Worm (Caenorhabditis elegans) whole organism, L1 larva: ENCODE measurements around the gene srw-7.

Experiments
- F16B12.6 ChIP-seq: fragments of 150-350 bp; optimal IDR thresholded peaks from 2 replicates; lab custom pipeline; 2014; ENCODE audit warnings: missing biosample characterization, missing genetic modification characterization
- aha-1 ChIP-seq: fragments of 150-350 bp; optimal IDR thresholded peaks from 2 replicates; lab custom pipeline; 2014; ENCODE audit warnings: missing biosample characterization, missing genetic modification characterization
- aly-2 ChIP-seq: fragments of 150-350 bp; optimal IDR thresholded peaks from 2 replicates; lab custom pipeline; 2014; ENCODE audit warnings: missing biosample characterization, missing genetic modification characterization
- ama-1 ChIP-seq: fragments of 150-350 bp; optimal IDR thresholded peaks from 2 replicates; lab custom pipeline; 2014
- blmp-1 ChIP-seq: fragments of 150-350 bp; optimal IDR thresholded peaks from 2 replicates; lab custom pipeline; 2014; ENCODE audit warnings: missing biosample characterization, missing genetic modification characterization
- ceh-63 ChIP-seq: fragments of 200-800 bp; sonication (Bioruptor generic); optimal IDR thresholded peaks from 2 replicates; lab custom pipeline; 2018; ENCODE audit warnings: mild to moderate bottlenecking, missing genetic modification characterization, missing compliant biosample characterization
- ceh-90 ChIP-seq: sonication (generic microtip); optimal IDR thresholded peaks from 2 replicates; lab custom pipeline; 2016; ENCODE audit warnings: missing genetic modification characterization, missing compliant biosample characterization
- ces-1 ChIP-seq: fragments of 150-350 bp; optimal IDR thresholded peaks from 2 replicates; lab custom pipeline; 2014; ENCODE audit warnings: missing biosample characterization, missing genetic modification reagents, missing genetic modification characterization
- dpl-1 ChIP-seq, 3 experiments: fragments of 150-350 bp in 2 of 3; sonication (generic microtip) in 1 of 3; optimal IDR thresholded peaks; 2 replicates each; lab custom pipeline; 2014 to 2017; ENCODE audit warnings: missing biosample characterization in 3 of 3, missing genetic modification characterization in 3 of 3, missing genetic modification reagents in 3 of 3
- dsc-1 ChIP-seq: sonication (generic microtip); optimal IDR thresholded peaks from 2 replicates; lab custom pipeline; 2016; ENCODE audit warnings: mild to moderate bottlenecking, missing genetic modification characterization, missing compliant biosample characterization
- efl-1 ChIP-seq, 4 experiments: fragments of 150-350 bp; optimal IDR thresholded peaks in 3 of 4; peaks in 1 of 4; 1 replicate in 1 of 4; 2 replicates in 3 of 4; lab custom pipeline; 2014; ENCODE audit warnings: missing biosample characterization in 2 of 4, missing genetic modification characterization in 2 of 4, missing genetic modification reagents in 2 of 4
- elt-3 ChIP-seq, 6 experiments: fragments of 150-350 bp in 1 of 6; sonication (generic microtip); optimal IDR thresholded peaks; 2 replicates each; lab custom pipeline; 2017 to 2018; ENCODE audit warnings: missing biosample characterization in 6 of 6, missing genetic modification characterization in 6 of 6, inconsistent platforms in 1 of 6
- ets-5 ChIP-seq: fragments of 200-800 bp; sonication (Bioruptor generic); IDR thresholded peaks from 2 replicates; pipeline ENCODE4 v1.3.6; 2022; ENCODE audit warnings: missing genetic modification characterization, missing compliant biosample characterization
- fos-1 ChIP-seq: fragments of 150-350 bp; optimal IDR thresholded peaks from 2 replicates; lab custom pipeline; 2014; ENCODE audit warnings: missing biosample characterization, missing genetic modification characterization
- hpl-2 ChIP-seq: fragments of 150-350 bp; optimal IDR thresholded peaks from 2 replicates; lab custom pipeline; 2014; ENCODE audit warnings: missing biosample characterization, missing genetic modification reagents, missing genetic modification characterization
- irx-1 ChIP-seq: sonication (generic microtip); optimal IDR thresholded peaks from 2 replicates; lab custom pipeline; 2016; ENCODE audit warnings: missing genetic modification characterization, missing compliant biosample characterization
- isw-1 ChIP-seq: fragments of 200-800 bp; sonication (Bioruptor generic); IDR thresholded peaks from 2 replicates; pipeline ENCODE4 v1.3.6; 2022; ENCODE audit warnings: missing genetic modification characterization, missing compliant biosample characterization
- jun-1 ChIP-seq: fragments of 150-350 bp; optimal IDR thresholded peaks from 2 replicates; lab custom pipeline; 2014; ENCODE audit warnings: missing biosample characterization, missing genetic modification reagents, missing genetic modification characterization
- lin-14 ChIP-seq: fragments of 200-800 bp; sonication (Bioruptor generic); optimal IDR thresholded peaks from 2 replicates; lab custom pipeline; 2018; ENCODE audit warnings: mild to moderate bottlenecking, missing genetic modification characterization, moderate library complexity, missing compliant biosample characterization
- lin-39 ChIP-seq: fragments of 150-350 bp; optimal IDR thresholded peaks from 2 replicates; lab custom pipeline; 2014; ENCODE audit warnings: missing biosample characterization, missing genetic modification reagents, missing genetic modification characterization
- lir-3 ChIP-seq: sonication (generic microtip); optimal IDR thresholded peaks from 2 replicates; lab custom pipeline; 2016; ENCODE audit warnings: mild to moderate bottlenecking, missing genetic modification characterization, moderate library complexity, missing compliant biosample characterization; ENCODE audit not compliant: poor library complexity
- lsy-2 ChIP-seq, 2 experiments: fragments of 150-350 bp; optimal IDR thresholded peaks; 2 replicates each; lab custom pipeline; 2014; ENCODE audit warnings: missing biosample characterization in 2 of 2, missing genetic modification characterization in 2 of 2
- mep-1 ChIP-seq: fragments of 150-350 bp; optimal IDR thresholded peaks from 2 replicates; lab custom pipeline; 2014; ENCODE audit warnings: missing biosample characterization, missing genetic modification characterization
- nhr-12 ChIP-seq: sonication (generic microtip); optimal IDR thresholded peaks from 2 replicates; lab custom pipeline; 2017; ENCODE audit warnings: missing biosample characterization, missing genetic modification characterization
- nhr-19 ChIP-seq: fragments of 200-800 bp; sonication (Bioruptor generic); conservative IDR thresholded peaks from 2 replicates; pipeline ENCODE4 v1.3.6; 2022; ENCODE audit warnings: missing genetic modification characterization, missing compliant biosample characterization
- nhr-20 ChIP-seq: sonication (generic microtip); optimal IDR thresholded peaks from 2 replicates; lab custom pipeline; 2016; ENCODE audit warnings: mild to moderate bottlenecking, missing genetic modification characterization, missing compliant biosample characterization
- nhr-28 ChIP-seq: fragments of 150-350 bp; optimal IDR thresholded peaks from 2 replicates; lab custom pipeline; 2014; ENCODE audit warnings: missing biosample characterization, missing genetic modification characterization
- nhr-77 ChIP-seq: fragments of 150-350 bp; optimal IDR thresholded peaks from 2 replicates; lab custom pipeline; 2014; ENCODE audit warnings: missing biosample characterization, missing genetic modification characterization
- nhr-85 ChIP-seq: sonication (generic microtip); peaks from one replicate; lab custom pipeline; 2016; ENCODE audit warnings: missing genetic modification characterization, inconsistent platforms, missing compliant biosample characterization
- pag-3 ChIP-seq: sonication (generic microtip); optimal IDR thresholded peaks from 2 replicates; lab custom pipeline; 2017; ENCODE audit warnings: missing genetic modification characterization, mild to moderate bottlenecking, missing compliant biosample characterization, antibody characterized with exemption, borderline replicate concordance; ENCODE audit not compliant: insufficient read depth
- pax-3 ChIP-seq: fragments of 200-800 bp; sonication (Bioruptor generic); optimal IDR thresholded peaks from 2 replicates; lab custom pipeline; 2018; ENCODE audit warnings: mild to moderate bottlenecking, missing genetic modification characterization, moderate library complexity, missing compliant biosample characterization
- pqm-1 ChIP-seq: sonication (generic microtip); optimal IDR thresholded peaks from 3 replicates; lab custom pipeline; 2017; ENCODE audit warnings: missing biosample characterization, missing genetic modification characterization
- snu-23 ChIP-seq: sonication (generic microtip); optimal IDR thresholded peaks from 2 replicates; lab custom pipeline; 2016; ENCODE audit warnings: missing genetic modification characterization, missing compliant biosample characterization
- sptf-1 ChIP-seq: fragments of 150-350 bp; optimal IDR thresholded peaks from 2 replicates; lab custom pipeline; 2014; ENCODE audit warnings: missing biosample characterization, missing genetic modification characterization
- swsn-7 ChIP-seq: sonication (generic microtip); optimal IDR thresholded peaks from 2 replicates; lab custom pipeline; 2016; ENCODE audit warnings: missing genetic modification characterization, missing compliant biosample characterization
- tbx-2 ChIP-seq: sonication (generic microtip); optimal IDR thresholded peaks from 2 replicates; lab custom pipeline; 2016; ENCODE audit warnings: missing genetic modification characterization, missing compliant biosample characterization
- tlp-1 ChIP-seq: fragments of 150-350 bp; optimal IDR thresholded peaks from 2 replicates; lab custom pipeline; 2014; ENCODE audit warnings: missing biosample characterization, missing genetic modification characterization
- unc-130 ChIP-seq: fragments of 150-350 bp; optimal IDR thresholded peaks from 2 replicates; lab custom pipeline; 2017; ENCODE audit warnings: missing biosample characterization, missing genetic modification characterization, inconsistent platforms
- unc-30 ChIP-seq: sonication (generic microtip); optimal IDR thresholded peaks from 2 replicates; lab custom pipeline; 2017; ENCODE audit warnings: missing biosample characterization, missing genetic modification characterization
- unc-62 ChIP-seq: fragments of 150-350 bp; optimal IDR thresholded peaks from 2 replicates; lab custom pipeline; 2014; ENCODE audit warnings: missing biosample characterization, missing genetic modification reagents, missing genetic modification characterization
- xbp-1 ChIP-seq: sonication (generic microtip); optimal IDR thresholded peaks from 2 replicates; lab custom pipeline; 2016; ENCODE audit warnings: missing genetic modification characterization, missing compliant biosample characterization
- zag-1 ChIP-seq: fragments of 150-350 bp; optimal IDR thresholded peaks from 2 replicates; lab custom pipeline; 2014; ENCODE audit warnings: missing biosample characterization, missing genetic modification characterization
- zip-4 ChIP-seq: fragments of 200-800 bp; sonication (Bioruptor generic); optimal IDR thresholded peaks from 2 replicates; lab custom pipeline; 2018; ENCODE audit warnings: mild to moderate bottlenecking, missing genetic modification characterization, moderate library complexity, missing compliant biosample characterization

srw-7 gene

DNA sequence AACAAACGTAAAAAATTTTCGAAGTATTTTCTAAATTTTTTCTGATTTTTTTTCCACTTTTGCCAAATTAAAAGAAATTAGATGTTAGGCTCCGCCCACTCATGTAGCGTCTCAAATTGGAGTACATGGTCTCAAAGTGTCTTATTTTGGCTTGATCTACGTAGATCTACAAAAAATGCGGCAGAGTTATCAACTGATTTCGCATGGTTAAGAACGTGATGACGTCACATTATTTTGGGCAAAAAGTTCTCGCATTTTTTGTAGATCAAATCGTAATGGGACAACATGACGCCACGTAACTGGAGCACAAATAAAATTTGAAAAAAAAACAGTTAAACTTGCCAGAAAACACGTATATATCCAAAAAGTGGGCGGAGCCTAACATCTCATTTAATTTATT, 44.2 kb upstream of the srw-7 start:
- TF ChIP-seq aly-2 (no peak), ces-1 (GFP tag; lab: Kevin White, UChicago) (no peak), nhr-28 (tag; lab: Kevin White, UChicago) (no peak), hpl-2 (GFP tag; lab: Kevin White, UChicago) (no peak), dsc-1 (tag; lab: Kevin White, UChicago) (no peak), zag-1 (tag; lab: Kevin White, UChicago) (no peak), nhr-85 (no peak), lsy-2 (tag; optimal IDR thresholded peaks at IDR 0.05; lab: Kevin White, UChicago) (no peak)

DNA sequence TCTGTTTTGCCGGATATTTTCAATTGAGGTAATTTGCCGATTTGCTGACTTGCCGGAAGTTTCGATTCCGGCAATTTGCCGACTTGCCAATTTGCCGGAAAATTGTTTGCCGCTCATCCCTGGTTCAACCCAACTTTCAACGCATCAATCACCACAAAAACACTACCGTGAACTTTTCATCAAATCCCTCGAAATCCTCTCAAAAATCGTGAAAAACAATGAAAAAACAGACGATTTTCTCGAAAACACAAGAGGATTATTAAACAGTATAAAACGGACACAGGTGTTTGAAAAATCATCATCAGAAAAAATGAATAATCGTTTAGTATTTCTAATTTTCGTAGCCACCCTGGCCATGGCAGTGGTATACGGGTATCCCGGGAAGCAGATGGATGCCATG, 39.2 kb upstream of the srw-7 start, which contains the start of gene Y39H10A.1:
TSS of gene Y39H10A.1 (plus strand) at position 301 of the 400 bp plus-strand sequence.
- TF ChIP-seq elt-3 (tag; optimal IDR thresholded peaks at IDR 0.05; lab: Kevin White, UChicago) (no peak), nhr-19 (GFP tag; lab: Robert Waterston, UW) (no peak), blmp-1 (tag; lab: Kevin White, UChicago) (no peak), lin-39 (tag; lab: Kevin White, UChicago) (no peak), pax-3 (tag; lab: Kevin White, UChicago) (no peak), aly-2 (no peak), ces-1 (GFP tag; lab: Kevin White, UChicago) (no peak), hpl-2 (GFP tag; lab: Kevin White, UChicago) (no peak), isw-1 (GFP tag; lab: Robert Waterston, UW) (no peak), ets-5 (no peak), nhr-20 (tag; lab: Kevin White, UChicago) (no peak)
- TF ChIP-seq, all 84 proteins: peak for 0

DNA sequence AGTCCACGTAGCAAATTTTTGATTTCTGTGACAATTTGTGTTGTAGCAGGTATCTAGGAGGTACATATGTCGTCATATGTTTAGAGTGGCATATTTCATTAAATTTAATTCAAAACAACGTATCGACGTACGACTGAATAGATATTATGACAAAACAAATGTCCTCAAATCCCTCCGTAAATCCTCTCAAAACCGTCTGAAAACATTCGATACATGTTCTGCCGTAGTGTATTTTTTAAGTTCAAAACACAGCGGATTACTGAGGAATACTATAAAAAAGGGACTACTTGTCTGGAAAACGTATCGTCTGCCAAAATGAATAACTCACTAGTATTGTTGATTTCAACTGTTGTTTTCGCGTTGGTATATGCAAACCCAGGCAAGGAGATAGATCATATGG, 37.8 kb upstream of the srw-7 start, which contains the start of gene R08E5.4:
TSS of gene R08E5.4 (plus strand) at position 301 of the 400 bp plus-strand sequence.
- TF ChIP-seq lsy-2 (tag; optimal IDR thresholded peaks at IDR 0.05; lab: Kevin White, UChicago): no peak
- no peak for TF ChIP-seq nhr-77 (tag; lab: Kevin White, UChicago)
- no peak for TF ChIP-seq tbx-2 (tag; lab: Kevin White, UChicago)
- no peak for TF ChIP-seq efl-1 (optimal IDR thresholded peaks at IDR 0.05; lab: Kevin White, UChicago)
- no peak for TF ChIP-seq efl-1 (GFP tag; optimal IDR thresholded peaks at IDR 0.05 in 1 of 2; lab: Kevin White, UChicago)
- TF ChIP-seq mep-1 (tag; lab: Kevin White, UChicago): no peak
- TF ChIP-seq irx-1: no peak
- TF ChIP-seq xbp-1 (tag; lab: Kevin White, UChicago): no peak
- TF ChIP-seq ceh-90 (tag; lab: Kevin White, UChicago): no peak
- no peak for TF ChIP-seq nhr-12 (tag; lab: Kevin White, UChicago)
- no peak for TF ChIP-seq nhr-20 (tag; lab: Kevin White, UChicago)
- TF ChIP-seq isw-1 (GFP tag; lab: Robert Waterston, UW): no peak
- no peak for TF ChIP-seq sptf-1 (tag; lab: Kevin White, UChicago)
- TF ChIP-seq tlp-1 (tag; lab: Kevin White, UChicago): no peak
- no peak for TF ChIP-seq pax-3 (tag; lab: Kevin White, UChicago)
- no peak for TF ChIP-seq lir-3 (tag; lab: Kevin White, UChicago)
- TF ChIP-seq pqm-1 (tag; lab: Kevin White, UChicago): no peak
- no peak for TF ChIP-seq F16B12.6 (tag; lab: Kevin White, UChicago)
- no peak for TF ChIP-seq dpl-1 (GFP tag; optimal IDR thresholded peaks at IDR 0.05; lab: Kevin White, UChicago)

DNA sequence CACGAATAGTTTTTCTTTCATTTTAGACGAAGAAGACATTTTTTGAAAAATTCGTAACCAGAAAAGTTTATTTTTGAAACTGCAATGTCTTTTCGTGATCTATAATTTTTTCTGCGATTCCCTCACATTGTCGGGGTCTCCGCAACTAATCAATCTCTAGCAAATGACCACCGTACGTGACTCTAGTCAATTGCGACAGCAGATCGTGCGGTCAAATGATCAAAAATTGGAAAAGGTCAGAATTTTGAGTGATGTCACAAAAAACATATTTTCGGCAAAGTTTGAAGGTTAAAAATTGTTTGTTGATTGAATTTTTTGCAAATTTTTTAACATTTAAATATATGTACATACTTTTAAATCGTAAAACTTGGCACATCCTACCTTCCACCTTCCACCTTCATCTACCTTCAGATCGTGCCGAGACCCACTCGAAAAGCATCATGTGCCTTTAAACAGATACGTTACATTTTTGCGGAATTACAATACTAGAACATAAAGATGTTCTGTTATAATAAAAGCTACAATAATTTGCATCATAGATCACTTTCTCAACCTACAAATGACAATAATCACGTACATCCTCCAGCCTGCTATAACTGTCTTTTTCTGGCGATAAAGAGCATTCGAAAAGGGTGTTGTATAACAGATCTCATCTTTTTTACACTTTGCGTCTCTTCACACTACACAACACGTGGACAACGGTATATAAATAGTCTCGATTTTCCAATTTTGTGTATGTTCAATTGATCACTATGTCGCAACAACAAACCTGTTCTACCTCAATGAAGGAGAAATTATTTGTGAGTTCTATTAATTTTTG, 34.4 kb upstream of the srw-7 start, which contains the start of the genes R08E5.1 and rips-1:
TSS of gene R08E5.1 (minus strand) at position 82 of the 820 bp plus-strand sequence.
TSS of gene rips-1 (plus strand) at position 585 of the 820 bp plus-strand sequence.
- no peak for TF ChIP-seq fos-1 (tag; lab: Kevin White, UChicago)
- no peak for TF ChIP-seq ama-1 (lab: Kevin White, UChicago)
- no peak for TF ChIP-seq pqm-1 (tag; lab: Kevin White, UChicago)
- TF ChIP-seq pag-3 (tag; lab: Kevin White, UChicago): no peak
- TF ChIP-seq unc-130: peak; percentile 26
- TF ChIP-seq dpl-1 (GFP tag; optimal IDR thresholded peaks at IDR 0.05; lab: Kevin White, UChicago): no peak
- no peak for TF ChIP-seq jun-1 (tag; lab: Kevin White, UChicago)
- TF ChIP-seq lin-14: peak; percentile 35
- no peak for TF ChIP-seq lin-39 (tag; lab: Kevin White, UChicago)
- TF ChIP-seq nhr-85: peak; percentile 81
- TF ChIP-seq unc-62 (GFP tag; lab: Kevin White, UChicago): no peak
- TF ChIP-seq nhr-20 (tag; lab: Kevin White, UChicago): peak; percentile 43
- no peak for TF ChIP-seq ceh-63 (GFP tag; lab: Kevin White, UChicago)
- no peak for TF ChIP-seq nhr-12 (tag; lab: Kevin White, UChicago)
- TF ChIP-seq aha-1: peak; percentile 39
- TF ChIP-seq zip-4 (GFP tag; lab: Kevin White, UChicago): no peak
- peak; percentile 14 for TF ChIP-seq snu-23 (GFP tag; lab: Kevin White, UChicago)
- TF ChIP-seq aly-2: no peak
- peak in 1 of 6 experiments; percentile 44 for TF ChIP-seq elt-3 (tag; optimal IDR thresholded peaks at IDR 0.05; lab: Kevin White, UChicago)
- TF ChIP-seq unc-30: no peak
- no peak for TF ChIP-seq swsn-7
- TF ChIP-seq blmp-1 (tag; lab: Kevin White, UChicago): peak; percentile 62
- TF ChIP-seq efl-1 (optimal IDR thresholded peaks at IDR 0.05; lab: Kevin White, UChicago): no peak
- TF ChIP-seq efl-1 (GFP tag; optimal IDR thresholded peaks at IDR 0.05 in 1 of 2; lab: Kevin White, UChicago): peak in 1 of 2 experiments; percentile 22
